Worm (Caenorhabditis elegans) whole organism, late embryonic: Measurements from ENCODE around the gene sms-3.

Experiments used
- C38D4.7 ChIP-seq: fragments of 200-800 bp; sonication (Bioruptor generic); optimal IDR thresholded peaks from 2 replicates; lab custom pipeline; 2018; ENCODE audit warnings: mild to moderate bottlenecking, missing genetic modification characterization, moderate library complexity, missing compliant biosample characterization
- ceh-19 ChIP-seq: fragments of 200-800 bp; sonication (Bioruptor generic); optimal IDR thresholded peaks from 2 replicates; lab custom pipeline; 2018; ENCODE audit warnings: mild to moderate bottlenecking, missing genetic modification characterization, missing compliant biosample characterization
- ceh-30 ChIP-seq: fragments of 150-350 bp; optimal IDR thresholded peaks from 2 replicates; lab custom pipeline; 2014; ENCODE audit warnings: missing biosample characterization, missing genetic modification characterization
- ceh-31 ChIP-seq: sonication (generic microtip); optimal IDR thresholded peaks from 2 replicates; lab custom pipeline; 2016; ENCODE audit warnings: missing genetic modification characterization, missing compliant biosample characterization
- dve-1 ChIP-seq: sonication (generic microtip); optimal IDR thresholded peaks from 2 replicates; lab custom pipeline; 2017; ENCODE audit warnings: antibody characterized with exemption, mild to moderate bottlenecking, missing genetic modification characterization, missing compliant biosample characterization
- fax-1 ChIP-seq: sonication (generic microtip); optimal IDR thresholded peaks from 2 replicates; lab custom pipeline; 2016; ENCODE audit warnings: missing genotype, missing genetic modification characterization, missing compliant biosample characterization
- gmeb-2 ChIP-seq: sonication (generic microtip); optimal IDR thresholded peaks from 2 replicates; lab custom pipeline; 2016; ENCODE audit warnings: missing genetic modification characterization, inconsistent platforms, missing compliant biosample characterization
- hlh-13 ChIP-seq: fragments of 200-800 bp; sonication (Bioruptor generic); optimal IDR thresholded peaks from 2 replicates; lab custom pipeline; 2018; ENCODE audit warnings: mild to moderate bottlenecking, missing genetic modification characterization, missing compliant biosample characterization
- hlh-15 ChIP-seq: sonication (generic microtip); optimal IDR thresholded peaks from 2 replicates; lab custom pipeline; 2016; ENCODE audit warnings: missing genetic modification characterization, missing compliant biosample characterization
- pha-4 ChIP-seq: fragments of 150-350 bp; optimal IDR thresholded peaks from 2 replicates; lab custom pipeline; 2018; ENCODE audit warnings: missing biosample characterization, missing genetic modification reagents, missing genetic modification characterization
- zip-5 ChIP-seq: sonication (generic microtip); optimal IDR thresholded peaks from 2 replicates; lab custom pipeline; 2016; ENCODE audit warnings: missing genetic modification characterization, missing compliant biosample characterization
- ztf-16 ChIP-seq: sonication (generic microtip); optimal IDR thresholded peaks from 2 replicates; lab custom pipeline; 2017; ENCODE audit warnings: missing genetic modification characterization, missing compliant biosample characterization

DNA sequence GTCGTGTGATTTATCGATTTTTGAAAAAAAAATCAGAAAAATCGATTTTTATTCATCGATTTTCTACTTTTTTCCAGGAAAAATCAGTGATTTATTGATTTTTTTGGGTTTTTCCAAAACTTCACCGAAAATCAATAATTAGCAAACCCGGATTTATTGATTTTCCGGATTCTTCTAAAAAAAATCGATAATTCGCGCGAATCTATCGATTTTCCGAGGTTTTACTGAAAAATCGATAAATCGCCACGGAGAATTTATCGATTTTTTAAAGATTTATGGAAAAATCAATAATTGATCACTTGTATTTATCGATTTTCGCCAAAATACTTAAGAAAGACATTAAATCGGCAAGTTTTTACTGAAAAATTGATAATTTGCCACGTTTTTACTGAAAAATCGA lies 17.4 kb downstream of the sms-3 start:
- TF ChIP-seq gmeb-2 (tag; lab: Kevin White, UChicago) (no peak), ceh-30 (tag; lab: Kevin White, UChicago) (no peak), fax-1 (tag; lab: Kevin White, UChicago) (no peak), pha-4 (tag; lab: Kevin White, UChicago) (no peak), ceh-19 (GFP tag; lab: Kevin White, UChicago) (no peak), zip-5 (tag; lab: Kevin White, UChicago) (no peak), ztf-16 (tag; lab: Kevin White, UChicago) (no peak), dve-1 (tag; lab: Kevin White, UChicago) (no peak), ceh-31 (tag; lab: Kevin White, UChicago) (no peak), hlh-15 (tag; lab: Kevin White, UChicago) (no peak), C38D4.7 (GFP tag; lab: Kevin White, UChicago) (no peak), hlh-13 (GFP tag; lab: Kevin White, UChicago) (no peak)
